Fruit fly (Drosophila melanogaster): ENCODE measurements around the gene RpL28.

dm6 chr3L:3194059-3194458, 28.7 kb downstream of the RpL28 start:
- TF ChIP-seq pad (GFP tag; optimal IDR thresholded peaks at IDR 0.05) (peak; percentile 70), Clk (GFP tag; optimal IDR thresholded peaks at IDR 0.05) (peak; percentile 41), CG11617 (GFP tag; optimal IDR thresholded peaks at IDR 0.05) (peak; percentile 86), CG14711 (tag; optimal IDR thresholded peaks at IDR 0.05) (peak; percentile 94), Hr96 (GFP tag; optimal IDR thresholded peaks at IDR 0.05) (peak; percentile 35), CG12768 (GFP tag; optimal IDR thresholded peaks at IDR 0.05) (peak; percentile 87)
